Fruit fly (Drosophila melanogaster) whole organism, prepupa: Measurements from ENCODE around the gene kek6.
A peak's percentile ranks its signal among the peaks of the same experiment; 100 is the strongest.

Source experiments
- Blimp-1 ChIP-seq: fragments of 200-800 bp; sonication (Bioruptor generic); optimal IDR thresholded peaks from 3 replicates; lab custom pipeline; 2017; ENCODE audit warnings: missing biosample characterization, missing genetic modification characterization, mild to moderate bottlenecking, moderate library complexity, missing genetic modification reagents
- CG10631 ChIP-seq: fragments of 200-800 bp; sonication (Bioruptor generic); optimal IDR thresholded peaks from 2 replicates; lab custom pipeline; 2016; ENCODE audit warnings: missing biosample characterization, missing genetic modification characterization
- CG10669 ChIP-seq: fragments of 200-800 bp; sonication (Bioruptor generic); optimal IDR thresholded peaks from 3 replicates; lab custom pipeline; 2018; ENCODE audit warnings: missing biosample characterization, mild to moderate bottlenecking, missing genetic modification characterization, moderate library complexity
- CG11294 ChIP-seq: fragments of 200-800 bp; sonication (Bioruptor generic); IDR thresholded peaks from 2 replicates; pipeline ENCODE4 v1.3.6; 2022; ENCODE audit warnings: missing biosample characterization, missing genetic modification characterization
- CG11762 ChIP-seq: fragments of 200-800 bp; sonication (Bioruptor generic); optimal IDR thresholded peaks from 3 replicates; lab custom pipeline; 2016; ENCODE audit warnings: missing biosample characterization, missing genetic modification characterization; ENCODE audit not compliant: insufficient read depth
- CG11902 ChIP-seq: fragments of 200-800 bp; sonication (Bioruptor generic); optimal IDR thresholded peaks from 3 replicates; lab custom pipeline; 2016; ENCODE audit warnings: missing biosample characterization, missing genetic modification characterization
- CG1621 ChIP-seq: fragments of 200-800 bp; sonication (Bioruptor generic); optimal IDR thresholded peaks from 3 replicates; lab custom pipeline; 2018; ENCODE audit warnings: missing biosample characterization, mild to moderate bottlenecking, missing genetic modification characterization
- CG3032 ChIP-seq: fragments of 200-800 bp; optimal IDR thresholded peaks from 2 replicates; lab custom pipeline; 2019; ENCODE audit warnings: missing biosample characterization, mild to moderate bottlenecking, missing genetic modification characterization, moderate library complexity
- CG32006 ChIP-seq: fragments of 200-800 bp; sonication (Bioruptor generic); optimal IDR thresholded peaks from 3 replicates; lab custom pipeline; 2017; ENCODE audit warnings: missing biosample characterization, mild to moderate bottlenecking, missing genetic modification characterization
- CG34406 ChIP-seq: fragments of 200-800 bp; sonication (Bioruptor generic); optimal IDR thresholded peaks from 3 replicates; lab custom pipeline; 2016; ENCODE audit warnings: missing biosample characterization, missing genetic modification characterization
- CG3919 ChIP-seq: fragments of 200-800 bp; sonication (Bioruptor generic); optimal IDR thresholded peaks from 3 replicates; lab custom pipeline; 2016; ENCODE audit warnings: missing biosample characterization, missing genetic modification characterization
- CG4318 ChIP-seq: fragments of 200-800 bp; sonication (Bioruptor generic); optimal IDR thresholded peaks from 3 replicates; lab custom pipeline; 2017; ENCODE audit warnings: missing biosample characterization, mild to moderate bottlenecking, missing genetic modification characterization
- CG6276 ChIP-seq: fragments of 200-800 bp; sonication (Bioruptor generic); optimal IDR thresholded peaks from 2 replicates; lab custom pipeline; 2017; ENCODE audit warnings: missing biosample characterization, mild to moderate bottlenecking, missing genetic modification characterization
- CG6792 ChIP-seq: fragments of 200-800 bp; sonication (Bioruptor generic); optimal IDR thresholded peaks from 3 replicates; lab custom pipeline; 2016; ENCODE audit warnings: missing biosample characterization, missing genetic modification characterization
- CG6808 ChIP-seq: fragments of 200-800 bp; sonication (Bioruptor generic); optimal IDR thresholded peaks from 3 replicates; lab custom pipeline; 2017; ENCODE audit warnings: missing biosample characterization, missing genetic modification characterization, mild to moderate bottlenecking, moderate library complexity, missing genetic modification reagents
- CG6854 ChIP-seq: fragments of 200-800 bp; sonication (Bioruptor generic); optimal IDR thresholded peaks from 2 replicates; lab custom pipeline; 2017; ENCODE audit warnings: missing biosample characterization, mild to moderate bottlenecking, missing genetic modification characterization
- CG7368 ChIP-seq: fragments of 200-800 bp; sonication (Bioruptor generic); optimal IDR thresholded peaks from 3 replicates; lab custom pipeline; 2016; ENCODE audit warnings: missing biosample characterization, missing genetic modification characterization
- CG8632 ChIP-seq: fragments of 200-800 bp; sonication (Bioruptor generic); optimal IDR thresholded peaks from 3 replicates; lab custom pipeline; 2016; ENCODE audit warnings: missing biosample characterization, missing genetic modification characterization
- CG9139 ChIP-seq: fragments of 200-800 bp; sonication (Bioruptor generic); optimal IDR thresholded peaks from 3 replicates; lab custom pipeline; 2017; ENCODE audit warnings: missing biosample characterization, mild to moderate bottlenecking, missing genetic modification characterization
- Eip75B ChIP-seq: fragments of 200-800 bp; sonication (Bioruptor generic); optimal IDR thresholded peaks from 3 replicates; lab custom pipeline; 2016; ENCODE audit warnings: missing biosample characterization, missing genetic modification characterization
- Eip78C ChIP-seq: fragments of 200-800 bp; sonication (Bioruptor generic); peaks from one replicate; lab custom pipeline; 2016; ENCODE audit warnings: missing biosample characterization, missing genetic modification characterization
- Eip93F ChIP-seq: fragments of 200-800 bp; sonication (Bioruptor generic); optimal IDR thresholded peaks from 2 replicates; lab custom pipeline; 2016; ENCODE audit warnings: missing biosample characterization, mild to moderate bottlenecking, missing genetic modification characterization
- Ets21C ChIP-seq: fragments of 200-800 bp; sonication (Bioruptor generic); optimal IDR thresholded peaks from 3 replicates; lab custom pipeline; 2016; ENCODE audit warnings: missing biosample characterization, missing genetic modification characterization
- Ets96B ChIP-seq: fragments of 200-800 bp; optimal IDR thresholded peaks from 2 replicates; lab custom pipeline; 2019; ENCODE audit warnings: missing biosample characterization, mild to moderate bottlenecking, missing genetic modification characterization, moderate library complexity
- Gug ChIP-seq: fragments of 200-800 bp; sonication (Bioruptor generic); IDR thresholded peaks from 2 replicates; pipeline ENCODE4 v1.3.6; 2022; ENCODE audit warnings: missing biosample characterization, missing genetic modification characterization
- Hr38 ChIP-seq: sonication (Bioruptor generic); optimal IDR thresholded peaks from 2 replicates; lab custom pipeline; 2016; ENCODE audit warnings: missing biosample characterization, missing genetic modification characterization
- Lpt ChIP-seq: fragments of 200-800 bp; sonication (Bioruptor generic); optimal IDR thresholded peaks from 3 replicates; lab custom pipeline; 2016; ENCODE audit warnings: missing biosample characterization, missing genetic modification characterization
- Smox ChIP-seq: fragments of 200-800 bp; sonication (Bioruptor generic); optimal IDR thresholded peaks from 3 replicates; lab custom pipeline; 2016; ENCODE audit warnings: missing biosample characterization, missing genetic modification characterization
- Sox102F ChIP-seq: fragments of 200-800 bp; sonication (Bioruptor generic); optimal IDR thresholded peaks from 2 replicates; lab custom pipeline; 2016; ENCODE audit warnings: missing biosample characterization, mild to moderate bottlenecking, missing genetic modification characterization
- Sox14 ChIP-seq: fragments of 200-800 bp; sonication (Bioruptor generic); optimal IDR thresholded peaks from 3 replicates; lab custom pipeline; 2016; ENCODE audit warnings: missing biosample characterization, missing genetic modification characterization
- Sox15 ChIP-seq: fragments of 200-800 bp; sonication (Bioruptor generic); optimal IDR thresholded peaks from 3 replicates; lab custom pipeline; 2016; ENCODE audit warnings: missing biosample characterization, missing genetic modification characterization
- achi ChIP-seq: fragments of 200-800 bp; sonication (Bioruptor generic); optimal IDR thresholded peaks from 3 replicates; lab custom pipeline; 2016; ENCODE audit warnings: missing biosample characterization, missing genetic modification characterization
- cyc ChIP-seq: fragments of 200-800 bp; sonication (Bioruptor generic); optimal IDR thresholded peaks from 3 replicates; lab custom pipeline; 2016; ENCODE audit warnings: missing biosample characterization, missing genetic modification characterization
- dsx ChIP-seq: fragments of 200-800 bp; optimal IDR thresholded peaks from 3 replicates; lab custom pipeline; 2019; ENCODE audit warnings: missing biosample characterization, mild to moderate bottlenecking, missing genetic modification characterization, moderate library complexity; ENCODE audit not compliant: poor library complexity, severe bottlenecking
- esn ChIP-seq: fragments of 200-800 bp; sonication (Bioruptor generic); optimal IDR thresholded peaks from 2 replicates; lab custom pipeline; 2016; ENCODE audit warnings: missing biosample characterization, mild to moderate bottlenecking, missing genetic modification characterization, moderate library complexity
- fkh ChIP-seq: fragments of 200-800 bp; sonication (Bioruptor generic); optimal IDR thresholded peaks from 3 replicates; lab custom pipeline; 2017; ENCODE audit warnings: missing biosample characterization, mild to moderate bottlenecking, missing genetic modification characterization, moderate library complexity
- lz ChIP-seq: fragments of 200-800 bp; sonication (Bioruptor generic); optimal IDR thresholded peaks from 3 replicates; lab custom pipeline; 2016; ENCODE audit warnings: missing biosample characterization, missing genetic modification characterization
- net ChIP-seq: fragments of 200-800 bp; sonication (Bioruptor generic); optimal IDR thresholded peaks from 3 replicates; lab custom pipeline; 2016; ENCODE audit warnings: missing biosample characterization, missing genetic modification characterization
- salr ChIP-seq, 2 experiments: fragments of 200-800 bp; sonication (Bioruptor generic); optimal IDR thresholded peaks; 3 replicates each; lab custom pipeline; 2016 to 2018; ENCODE audit warnings: missing biosample characterization in 2 of 2, missing genetic modification characterization in 2 of 2, mild to moderate bottlenecking in 1 of 2
- spab ChIP-seq: fragments of 200-800 bp; sonication (Bioruptor generic); optimal IDR thresholded peaks from 2 replicates; lab custom pipeline; 2017; ENCODE audit warnings: missing biosample characterization, mild to moderate bottlenecking, missing genetic modification characterization, missing genetic modification reagents
- ss ChIP-seq, 2 experiments: fragments of 200-800 bp; sonication (Bioruptor generic); optimal IDR thresholded peaks; 2 replicates in 1 of 2; 3 replicates in 1 of 2; lab custom pipeline; 2017 to 2018; ENCODE audit warnings: mild to moderate bottlenecking in 2 of 2, missing biosample characterization in 2 of 2, missing genetic modification characterization in 2 of 2, moderate library complexity in 1 of 2
- svp ChIP-seq: fragments of 200-800 bp; sonication (Bioruptor generic); peaks from one replicate; lab custom pipeline; 2016; ENCODE audit warnings: missing biosample characterization, missing genetic modification characterization
- topi ChIP-seq: fragments of 200-800 bp; sonication (Bioruptor generic); optimal IDR thresholded peaks from 3 replicates; lab custom pipeline; 2016; ENCODE audit warnings: missing biosample characterization, missing genetic modification characterization
- vri ChIP-seq: fragments of 200-800 bp; sonication (Bioruptor generic); optimal IDR thresholded peaks from 3 replicates; lab custom pipeline; 2016; ENCODE audit warnings: missing biosample characterization, mild to moderate bottlenecking, missing genetic modification characterization

The kek6 gene

dm6 chr3R:31609413-31610054, 12.4 kb upstream of the kek6 start:
- peak; percentile 43 for TF ChIP-seq Sox102F (GFP tag; lab: Kevin White, UChicago)
- TF ChIP-seq vri (GFP tag; lab: Kevin White, UChicago): peak; percentile 62
- TF ChIP-seq CG1621: peak; percentile 3
- TF ChIP-seq CG3919 (GFP tag; lab: Kevin White, UChicago): peak; percentile 57
- no peak for TF ChIP-seq CG8632 (GFP tag; lab: Kevin White, UChicago)
- TF ChIP-seq dsx (GFP tag; lab: Kevin White, UChicago): peak; percentile 13
- peak; percentile 70 for TF ChIP-seq Sox14 (GFP tag; lab: Kevin White, UChicago)
- TF ChIP-seq CG6792 (GFP tag; lab: Kevin White, UChicago): peak; percentile 7
- no peak for TF ChIP-seq Gug
- no peak for TF ChIP-seq CG6276 (GFP tag; lab: Kevin White, UChicago)
- peak; percentile 29 for TF ChIP-seq net (GFP tag; lab: Kevin White, UChicago)
- TF ChIP-seq CG6854 (GFP tag; lab: Kevin White, UChicago): peak; percentile 63
- peak; percentile 65 for TF ChIP-seq Eip78C (GFP tag; lab: Kevin White, UChicago)
- TF ChIP-seq CG7368 (GFP tag; lab: Kevin White, UChicago): peak; percentile 39
- no peak for TF ChIP-seq Blimp-1 (GFP tag; lab: Kevin White, UChicago)
- TF ChIP-seq Eip93F: peak; percentile 46
- peak; percentile 55 for TF ChIP-seq CG9139 (GFP tag; lab: Kevin White, UChicago)
- peak; percentile 61 for TF ChIP-seq fkh (GFP tag; lab: Kevin White, UChicago)
- TF ChIP-seq lz (GFP tag; lab: Kevin White, UChicago): peak; percentile 22
- TF ChIP-seq ss (GFP tag; optimal IDR thresholded peaks at IDR 0.05; lab: Kevin White, UChicago): peak in 1 of 2 experiments; percentile 51
- peak; percentile 14 for TF ChIP-seq esn (GFP tag; lab: Kevin White, UChicago)
- TF ChIP-seq Smox: no peak

- TF ChIP-seq lz (GFP tag; lab: Kevin White, UChicago): peak; percentile 13
- no peak for TF ChIP-seq cyc (GFP tag; lab: Kevin White, UChicago)
- TF ChIP-seq ss (GFP tag; optimal IDR thresholded peaks at IDR 0.05; lab: Kevin White, UChicago): peak; percentile 37 to 45
- peak in 1 of 2 experiments; percentile 27 for TF ChIP-seq salr (GFP tag; optimal IDR thresholded peaks at IDR 0.05; lab: Kevin White, UChicago)
- TF ChIP-seq CG9139 (GFP tag; lab: Kevin White, UChicago): no peak
- TF ChIP-seq CG10631 (GFP tag; lab: Kevin White, UChicago): no peak
- peak; percentile 63 for TF ChIP-seq CG1621
- TF ChIP-seq CG11294 (GFP tag; lab: Robert Waterston, UW): no peak
- no peak for TF ChIP-seq CG34406 (GFP tag; lab: Kevin White, UChicago)
- peak; percentile 1 for TF ChIP-seq CG32006 (GFP tag; lab: Kevin White, UChicago)
- TF ChIP-seq achi: no peak
- peak; percentile 25 for TF ChIP-seq CG3032
- TF ChIP-seq Lpt (GFP tag; lab: Kevin White, UChicago): peak; percentile 52
- no peak for TF ChIP-seq Eip75B
- peak; percentile 9 for TF ChIP-seq spab (GFP tag; lab: Kevin White, UChicago)
- TF ChIP-seq CG6792 (GFP tag; lab: Kevin White, UChicago): no peak
- TF ChIP-seq CG10669 (GFP tag; lab: Kevin White, UChicago): peak; percentile 17
- TF ChIP-seq vri (GFP tag; lab: Kevin White, UChicago): peak; percentile 44
- peak; percentile 8 for TF ChIP-seq CG3919 (GFP tag; lab: Kevin White, UChicago)
- peak; percentile 81 for TF ChIP-seq Sox14 (GFP tag; lab: Kevin White, UChicago)
- no peak for TF ChIP-seq Hr38 (GFP tag; lab: Kevin White, UChicago)
- peak; percentile 14 for TF ChIP-seq Ets96B (tag; lab: Kevin White, UChicago)
- no peak for TF ChIP-seq Sox15
- TF ChIP-seq esn (GFP tag; lab: Kevin White, UChicago): peak; percentile 6
- TF ChIP-seq Ets21C (GFP tag; lab: Kevin White, UChicago): no peak
- no peak for TF ChIP-seq topi (GFP tag; lab: Kevin White, UChicago)
- TF ChIP-seq CG6808 (GFP tag; lab: Kevin White, UChicago): peak; percentile 25
- TF ChIP-seq CG6276 (GFP tag; lab: Kevin White, UChicago): peak; percentile 31
- no peak for TF ChIP-seq fkh (GFP tag; lab: Kevin White, UChicago)
- TF ChIP-seq svp: peak; percentile 84
- TF ChIP-seq CG11902 (GFP tag; lab: Kevin White, UChicago): no peak
- TF ChIP-seq CG11762 (GFP tag; lab: Kevin White, UChicago): no peak
- TF ChIP-seq CG4318 (GFP tag; lab: Kevin White, UChicago): no peak
- TF ChIP-seq dsx (GFP tag; lab: Kevin White, UChicago): peak; percentile 84
These were observed 11.0 kb upstream of the kek6 start, which contains the start of gene Med for dm6 chr3R:31610639-31611594. Med (plus strand) TSS chr3R:31611046.
